Worm (Caenorhabditis elegans): ENCODE measurements around the gene ttr-24.

ttr-24 gene

ce11 chrV:18533606-18534005 lies 22.8 kb downstream of the ttr-24 start, which contains the start of gene ints-5 (continued):
- TF ChIP-seq him-1 (tag; optimal IDR thresholded peaks at IDR 0.05) = peak; percentile 31
- peak; percentile 99 for TF ChIP-seq hmg-1.2 (GFP tag; IDR thresholded peaks at IDR 0.05)
- TF ChIP-seq attf-3 (GFP tag; conservative IDR thresholded peaks at IDR 0.05) = no peak
- peak; percentile 28 for TF ChIP-seq snpc-1.1 (tag; optimal IDR thresholded peaks at IDR 0.05; ENCODE audit: insufficient read depth)
- peak; percentile 56 for TF ChIP-seq lsl-1 (GFP tag; optimal IDR thresholded peaks at IDR 0.05)
- no peak for TF ChIP-seq sdz-38 (tag; optimal IDR thresholded peaks at IDR 0.05)
- no peak for TF ChIP-seq snpc-4 (GFP tag; optimal IDR thresholded peaks at IDR 0.05)
- TF ChIP-seq snpc-4 (tag; optimal IDR thresholded peaks at IDR 0.05) = peak in 1 of 4 experiments; percentile 55
- no peak for TF ChIP-seq madf-3 (GFP tag; IDR thresholded peaks at IDR 0.05)
- TF ChIP-seq egl-18 (GFP tag; IDR thresholded peaks at IDR 0.05) = no peak

ce11 chrV:18524460-18524859 lies 32.0 kb downstream of the ttr-24 start, which contains the start of gene hmit-1.2:
Gene hmit-1.2, plus strand, starts transcription at chrV:18524760.
- no peak for TF ChIP-seq sea-2 (GFP tag; IDR thresholded peaks at IDR 0.05)
- TF ChIP-seq dpff-1 (tag; optimal IDR thresholded peaks at IDR 0.05) = no peak
- TF ChIP-seq K11D2.4 (GFP tag; IDR thresholded peaks at IDR 0.05) = no peak
- TF ChIP-seq T07F8.4 (tag; optimal IDR thresholded peaks at IDR 0.05) = no peak
- TF ChIP-seq lag-1 (GFP tag; IDR thresholded peaks at IDR 0.05) = no peak
- no peak for TF ChIP-seq nhr-27 (tag; optimal IDR thresholded peaks at IDR 0.05)
- no peak for TF ChIP-seq nhr-120 (GFP tag; IDR thresholded peaks at IDR 0.05)
- TF ChIP-seq mcd-1 (GFP tag; IDR thresholded peaks at IDR 0.05) = no peak
- TF ChIP-seq athp-1 (tag; optimal IDR thresholded peaks at IDR 0.05) = no peak
- no peak for TF ChIP-seq snpc-1.1 (tag; optimal IDR thresholded peaks at IDR 0.05; ENCODE audit: insufficient read depth)

- TF ChIP-seq nhr-80 (tag; optimal IDR thresholded peaks at IDR 0.05) (peak; percentile 68), ztf-28 (GFP tag; IDR thresholded peaks at IDR 0.05) (no peak), gei-17 (GFP tag; optimal IDR thresholded peaks at IDR 0.05) (no peak), nhr-179 (tag; optimal IDR thresholded peaks at IDR 0.05) (no peak), nfyb-1 (GFP tag; IDR thresholded peaks at IDR 0.05) (peak; percentile 52; the same call in 1 of the 2 replicates), snpc-1.1 (tag; optimal IDR thresholded peaks at IDR 0.05; ENCODE audit: insufficient read depth) (no peak), F55B11.4 (tag; optimal IDR thresholded peaks at IDR 0.05; ENCODE audit: borderline replicate concordance, insufficient read depth) (no peak), let-526 (GFP tag; IDR thresholded peaks at IDR 0.05) (no peak), C06A6.2 (GFP tag; conservative IDR thresholded peaks at IDR 0.05) (no peak), snpc-4 (GFP tag; optimal IDR thresholded peaks at IDR 0.05) (no peak), snpc-4 (tag; optimal IDR thresholded peaks at IDR 0.05) (no peak), ztf-22 (GFP tag; optimal IDR thresholded peaks at IDR 0.05) (no peak), cebp-1 (GFP tag; IDR thresholded peaks at IDR 0.05) (no peak), cebp-1 (tag; optimal IDR thresholded peaks at IDR 0.05) (no peak), K11D2.4 (GFP tag; IDR thresholded peaks at IDR 0.05) (no peak), F23B12.7 (tag; optimal IDR thresholded peaks at IDR 0.05; ENCODE audit: insufficient read depth) (no peak), rcor-1 (GFP tag; IDR thresholded peaks at IDR 0.05) (no peak)
These were observed 39.9 kb downstream of the ttr-24 start, which contains the start of gene hmit-1.1 for ce11 chrV:18516496-18516895. Gene hmit-1.1, plus strand, starts transcription at chrV:18516789.

ce11 chrV:18511847-18512246 lies 44.6 kb downstream of the ttr-24 start:
- TF ChIP-seq Y79H2A.3 (GFP tag; conservative IDR thresholded peaks at IDR 0.05) = no peak
- TF ChIP-seq ama-1 (optimal IDR thresholded peaks at IDR 0.05) = no peak
- TF ChIP-seq ama-1 (GFP tag; optimal IDR thresholded peaks at IDR 0.05) = no peak
- TF ChIP-seq madf-8 (GFP tag; conservative IDR thresholded peaks at IDR 0.05) = no peak
- no peak for TF ChIP-seq egl-18 (GFP tag; IDR thresholded peaks at IDR 0.05)
- no peak for TF ChIP-seq ztf-28 (GFP tag; IDR thresholded peaks at IDR 0.05)
- no peak for TF ChIP-seq ceh-40 (GFP tag; IDR thresholded peaks at IDR 0.05)
- TF ChIP-seq zim-3 (tag; optimal IDR thresholded peaks at IDR 0.05) = no peak
- no peak for TF ChIP-seq lin-35 (GFP tag; optimal IDR thresholded peaks at IDR 0.05)
- TF ChIP-seq lsy-27 (tag; optimal IDR thresholded peaks at IDR 0.05; ENCODE audit: borderline replicate concordance, insufficient read depth) = no peak
- TF ChIP-seq ZK185.1 (tag; optimal IDR thresholded peaks at IDR 0.05; ENCODE audit: poor library complexity, severe bottlenecking) = no peak
- no peak for TF ChIP-seq hrde-1 (tag; optimal IDR thresholded peaks at IDR 0.05; ENCODE audit: borderline replicate concordance)
- TF ChIP-seq athp-1 (tag; optimal IDR thresholded peaks at IDR 0.05) = no peak
- no peak for TF ChIP-seq atf-7 (tag; optimal IDR thresholded peaks at IDR 0.05)
- TF ChIP-seq F33H1.4 (GFP tag; IDR thresholded peaks at IDR 0.05) = no peak
- no peak for TF ChIP-seq B0336.3 (GFP tag; IDR thresholded peaks at IDR 0.05)
